Worm (Caenorhabditis elegans): ENCODE data around the gene Y116A8C.40.

DNA sequence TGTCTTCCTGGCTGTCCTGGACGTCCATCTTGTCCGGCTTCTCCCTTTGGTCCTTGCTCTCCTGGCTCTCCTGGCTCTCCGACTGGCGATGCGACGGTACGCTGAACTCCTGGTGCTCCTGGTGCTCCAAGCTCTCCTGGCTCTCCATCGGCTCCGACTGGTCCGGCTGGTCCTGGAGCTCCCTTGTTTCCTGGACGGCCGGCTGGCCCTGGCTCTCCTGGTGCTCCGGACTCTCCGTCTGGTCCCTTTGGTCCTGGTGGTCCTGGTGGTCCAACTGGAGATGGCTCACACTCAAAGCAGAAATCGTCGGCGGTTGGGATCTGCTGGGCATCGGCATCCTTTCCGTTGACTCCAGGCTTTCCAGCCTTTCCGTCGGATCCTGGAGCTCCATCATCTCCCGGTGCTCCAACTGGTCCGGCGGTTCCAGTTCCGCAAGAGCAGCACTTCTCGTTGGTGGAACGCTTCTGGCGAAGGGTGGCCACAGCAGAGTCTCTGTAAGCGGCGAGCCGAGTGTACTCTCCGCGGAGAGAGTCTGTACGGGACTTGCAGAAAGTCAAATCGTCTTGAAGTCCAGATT, 32.3 kb upstream of the Y116A8C.40 start:
- TF ChIP-seq ztf-29 (GFP tag; IDR thresholded peaks at IDR 0.05) (no peak), ref-1 (GFP tag; conservative IDR thresholded peaks at IDR 0.05) (no peak), klf-2 (GFP tag; conservative IDR thresholded peaks at IDR 0.05) (no peak), flt-1 (GFP tag; IDR thresholded peaks at IDR 0.05) (no peak), T22C8.4 (GFP tag; IDR thresholded peaks at IDR 0.05) (no peak), cog-1 (tag; optimal IDR thresholded peaks at IDR 0.05) (no peak), med-1 (GFP tag; optimal IDR thresholded peaks at IDR 0.05; ENCODE audit: insufficient read depth) (no peak)
